Worm (Caenorhabditis elegans) whole organism, L3 larva: ENCODE data around the gene M153.3.

Experiments
- ZK546.5 ChIP-seq: sonication (generic microtip); optimal IDR thresholded peaks from 2 replicates; lab custom pipeline; 2017; ENCODE audit warnings: missing biosample characterization, missing genetic modification characterization
- ceh-28 ChIP-seq: fragments of 150-350 bp; optimal IDR thresholded peaks from 2 replicates; lab custom pipeline; 2014; ENCODE audit warnings: missing biosample characterization, missing genetic modification reagents, missing genetic modification characterization
- daf-12 ChIP-seq: fragments of 150-350 bp; optimal IDR thresholded peaks from 2 replicates; lab custom pipeline; 2014; ENCODE audit warnings: missing biosample characterization, missing genetic modification reagents, missing genetic modification characterization
- egl-27 ChIP-seq: sonication (generic microtip); optimal IDR thresholded peaks from 4 replicates; lab custom pipeline; 2017; ENCODE audit warnings: missing biosample characterization, missing genetic modification reagents, missing genetic modification characterization
- egl-5 ChIP-seq: fragments of 150-350 bp; optimal IDR thresholded peaks from 2 replicates; lab custom pipeline; 2017; ENCODE audit warnings: missing biosample characterization, missing genetic modification reagents, missing genetic modification characterization, inconsistent platforms
- elt-1 ChIP-seq: fragments of 150-350 bp; optimal IDR thresholded peaks from 2 replicates; lab custom pipeline; 2014; ENCODE audit warnings: missing biosample characterization, missing genetic modification characterization
- elt-2 ChIP-seq: sonication (generic microtip); optimal IDR thresholded peaks from 2 replicates; lab custom pipeline; 2016; ENCODE audit warnings: missing genetic modification reagents, mild to moderate bottlenecking, missing genetic modification characterization, missing compliant biosample characterization
- elt-3 ChIP-seq, 3 experiments: fragments of 150-350 bp in 1 of 3; sonication (generic microtip) in 2 of 3; optimal IDR thresholded peaks; 2 replicates in 2 of 3; 4 replicates in 1 of 3; lab custom pipeline; 2014 to 2017; ENCODE audit warnings: missing biosample characterization in 3 of 3, missing genetic modification characterization in 3 of 3
- eor-1 ChIP-seq, 2 experiments: fragments of 150-350 bp; optimal IDR thresholded peaks; 2 replicates each; lab custom pipeline; 2014 to 2018; ENCODE audit warnings: missing biosample characterization in 2 of 2, missing genetic modification characterization in 2 of 2
- fkh-10 ChIP-seq: sonication (generic microtip); optimal IDR thresholded peaks from 2 replicates; lab custom pipeline; 2017; ENCODE audit warnings: missing biosample characterization, missing genetic modification reagents, missing genetic modification characterization
- fkh-2 ChIP-seq: fragments of 150-350 bp; optimal IDR thresholded peaks from 2 replicates; lab custom pipeline; 2014; ENCODE audit warnings: missing biosample characterization, missing genetic modification reagents, missing genetic modification characterization
- fos-1 ChIP-seq: fragments of 150-350 bp; optimal IDR thresholded peaks from 2 replicates; lab custom pipeline; 2014; ENCODE audit warnings: missing biosample characterization, missing genetic modification characterization
- hmg-11 ChIP-seq: sonication (generic microtip); optimal IDR thresholded peaks from 2 replicates; lab custom pipeline; 2016; ENCODE audit warnings: missing genetic modification characterization, missing compliant biosample characterization
- jun-1 ChIP-seq: fragments of 150-350 bp; optimal IDR thresholded peaks from 2 replicates; lab custom pipeline; 2014; ENCODE audit warnings: missing biosample characterization, missing genetic modification reagents, missing genetic modification characterization
- lin-39 ChIP-seq: fragments of 150-350 bp; optimal IDR thresholded peaks from 2 replicates; lab custom pipeline; 2018; ENCODE audit warnings: missing biosample characterization, missing genetic modification reagents, missing genetic modification characterization
- mdl-1 ChIP-seq: fragments of 150-350 bp; optimal IDR thresholded peaks from 2 replicates; lab custom pipeline; 2014; ENCODE audit warnings: missing biosample characterization, missing genetic modification characterization
- mml-1 ChIP-seq: fragments of 150-350 bp; sonication (generic microtip); optimal IDR thresholded peaks from 3 replicates; lab custom pipeline; 2014; ENCODE audit warnings: missing biosample characterization, missing genetic modification characterization
- nfya-1 ChIP-seq: sonication (generic microtip); optimal IDR thresholded peaks from 2 replicates; lab custom pipeline; 2017; ENCODE audit warnings: missing genetic modification characterization, mild to moderate bottlenecking, missing compliant biosample characterization, antibody characterized with exemption, moderate library complexity; ENCODE audit not compliant: insufficient read depth
- nhr-11 ChIP-seq: fragments of 150-350 bp; optimal IDR thresholded peaks from 2 replicates; lab custom pipeline; 2014; ENCODE audit warnings: missing biosample characterization, missing genetic modification characterization
- nhr-12 ChIP-seq: fragments of 150-350 bp; optimal IDR thresholded peaks from 2 replicates; lab custom pipeline; 2014; ENCODE audit warnings: missing biosample characterization, missing genetic modification characterization
- nhr-23 ChIP-seq: fragments of 150-350 bp; optimal IDR thresholded peaks from 2 replicates; lab custom pipeline; 2014; ENCODE audit warnings: missing biosample characterization, missing genetic modification reagents, missing genetic modification characterization
- nhr-25 ChIP-seq: sonication (generic microtip); optimal IDR thresholded peaks from 2 replicates; lab custom pipeline; 2017; ENCODE audit warnings: missing biosample characterization, missing genetic modification characterization
- nhr-43 ChIP-seq: sonication (generic microtip); optimal IDR thresholded peaks from 2 replicates; lab custom pipeline; 2016; ENCODE audit warnings: mild to moderate bottlenecking, missing genetic modification characterization, missing compliant biosample characterization; ENCODE audit not compliant: poor library complexity, severe bottlenecking
- nhr-77 ChIP-seq: fragments of 150-350 bp; optimal IDR thresholded peaks from 2 replicates; lab custom pipeline; 2014; ENCODE audit warnings: missing biosample characterization, missing genetic modification characterization
- pqm-1 ChIP-seq: fragments of 150-350 bp; optimal IDR thresholded peaks from 2 replicates; lab custom pipeline; 2017; ENCODE audit warnings: missing biosample characterization, missing genetic modification characterization, inconsistent platforms
- sea-2 ChIP-seq: fragments of 150-350 bp; sonication (generic microtip); optimal IDR thresholded peaks from 4 replicates; lab custom pipeline; 2014; ENCODE audit warnings: missing biosample characterization, missing genetic modification reagents, missing genetic modification characterization
- skn-1 ChIP-seq: fragments of 150-350 bp; optimal IDR thresholded peaks from 2 replicates; lab custom pipeline; 2014; ENCODE audit warnings: missing biosample characterization, missing genetic modification characterization
- snpc-4 ChIP-seq: fragments of 150-350 bp; optimal IDR thresholded peaks from 2 replicates; lab custom pipeline; 2014; ENCODE audit warnings: missing biosample characterization, missing genetic modification characterization
- unc-39 ChIP-seq: sonication (generic microtip); optimal IDR thresholded peaks from 4 replicates; lab custom pipeline; 2017; ENCODE audit warnings: missing biosample characterization, missing genetic modification characterization
- unc-62 ChIP-seq: fragments of 150-350 bp; sonication (generic microtip); optimal IDR thresholded peaks from 4 replicates; lab custom pipeline; 2014; ENCODE audit warnings: missing biosample characterization, missing genetic modification reagents, missing genetic modification characterization
- zag-1 ChIP-seq: fragments of 150-350 bp; optimal IDR thresholded peaks from 2 replicates; lab custom pipeline; 2014; ENCODE audit warnings: missing biosample characterization, missing genetic modification characterization
- ztf-4 ChIP-seq: fragments of 150-350 bp; optimal IDR thresholded peaks from 2 replicates; lab custom pipeline; 2014; ENCODE audit warnings: missing biosample characterization, missing genetic modification characterization

M153.3 gene

ce11 chrX:12175667-12176278 lies 33.1 kb downstream of the M153.3 start:
- TF ChIP-seq nhr-43 (peak; percentile 56), zag-1 (no peak), nhr-23 (tag; lab: Kevin White, UChicago) (peak; percentile 47), nhr-12 (tag; lab: Kevin White, UChicago) (no peak)

ce11 chrX:12176394-12176793 lies 33.7 kb downstream of the M153.3 start:
- TF ChIP-seq nhr-23 (tag; lab: Kevin White, UChicago) (peak; percentile 49), egl-5 (peak; percentile 0), nhr-77 (tag; lab: Kevin White, UChicago) (no peak), fos-1 (tag; lab: Kevin White, UChicago) (no peak), daf-12 (tag; lab: Kevin White, UChicago) (no peak), nfya-1 (tag; lab: Kevin White, UChicago) (no peak), lin-39 (peak; percentile 3), nhr-43 (peak; percentile 73), sea-2 (GFP tag; lab: Kevin White, UChicago) (no peak)

- TF ChIP-seq nhr-23 (tag; lab: Kevin White, UChicago), result peak; percentile 53
- TF ChIP-seq elt-2, result peak; percentile 22
- TF ChIP-seq nhr-25 (tag; lab: Kevin White, UChicago), result peak; percentile 74
- TF ChIP-seq nfya-1 (tag; lab: Kevin White, UChicago), result no peak
Measured at ce11 chrX:12176873-12177293, 34.2 kb downstream of the M153.3 start.

- TF ChIP-seq nhr-11 (tag; lab: Kevin White, UChicago), result no peak
- TF ChIP-seq lin-39, result peak; percentile 15
- peak; percentile 49 for TF ChIP-seq nfya-1 (tag; lab: Kevin White, UChicago)
- TF ChIP-seq pqm-1, result no peak
- peak; percentile 67 for TF ChIP-seq elt-1
- TF ChIP-seq hmg-11 (tag; lab: Kevin White, UChicago), result peak; percentile 0
- TF ChIP-seq, all 47 proteins: peak for 4
Measured at ce11 chrX:12177521-12177920, 34.9 kb downstream of the M153.3 start.

ce11 chrX:12178351-12179089 lies 35.9 kb downstream of the M153.3 start:
- TF ChIP-seq mml-1 (tag; lab: Kevin White, UChicago) (no peak), elt-2 (no peak), ZK546.5 (tag; lab: Kevin White, UChicago) (no peak), fos-1 (tag; lab: Kevin White, UChicago) (no peak), eor-1 (tag; optimal IDR thresholded peaks at IDR 0.05; lab: Kevin White, UChicago) (no peak), snpc-4 (tag; lab: Kevin White, UChicago) (no peak), skn-1 (no peak), nhr-12 (tag; lab: Kevin White, UChicago) (no peak), nhr-43 (no peak), fkh-2 (tag; lab: Kevin White, UChicago) (no peak), egl-5 (no peak), nhr-25 (tag; lab: Kevin White, UChicago) (peak; percentile 51), lin-39 (peak; percentile 47), unc-39 (tag; lab: Kevin White, UChicago) (no peak), sea-2 (GFP tag; lab: Kevin White, UChicago) (no peak), ceh-28 (no peak), fkh-10 (no peak), unc-62 (GFP tag; lab: Kevin White, UChicago) (peak; percentile 33), jun-1 (tag; lab: Kevin White, UChicago) (no peak), nhr-23 (tag; lab: Kevin White, UChicago) (no peak), elt-1 (no peak), egl-27 (tag; lab: Kevin White, UChicago) (no peak), daf-12 (tag; lab: Kevin White, UChicago) (no peak), nfya-1 (tag; lab: Kevin White, UChicago) (no peak), mdl-1 (tag; lab: Kevin White, UChicago) (no peak), elt-3 (tag; optimal IDR thresholded peaks at IDR 0.05; lab: Kevin White, UChicago) (no peak), ztf-4 (no peak)
- TF ChIP-seq, all 47 proteins: peak for 3
